Fruit fly (Drosophila melanogaster) whole organism, adult: Measurements from ENCODE around the gene HGTX.

Source experiments
- CG33017 ChIP-seq: fragments of 200-800 bp; sonication (Bioruptor generic); optimal IDR thresholded peaks from 2 replicates; lab custom pipeline; 2018; ENCODE audit warnings: missing biosample characterization, mild to moderate bottlenecking, missing genetic modification characterization, moderate library complexity
- CG7045 ChIP-seq: fragments of 200-800 bp; sonication (Bioruptor generic); optimal IDR thresholded peaks from 2 replicates; lab custom pipeline; 2017; ENCODE audit warnings: missing biosample characterization, mild to moderate bottlenecking, missing genetic modification characterization
- CG7101 ChIP-seq: fragments of 200-800 bp; sonication (Bioruptor generic); optimal IDR thresholded peaks from 2 replicates; lab custom pipeline; 2018; ENCODE audit warnings: missing biosample characterization, mild to moderate bottlenecking, missing genetic modification characterization, moderate library complexity
- toe ChIP-seq: fragments of 200-800 bp; sonication (Bioruptor generic); optimal IDR thresholded peaks from 2 replicates; lab custom pipeline; 2016; ENCODE audit warnings: missing biosample characterization, missing genetic modification characterization

dm6 chr3L:14639778-14640177 lies 40.4 kb upstream of the HGTX start:
- no peak for TF ChIP-seq CG33017 (tag; lab: Kevin White, UChicago)
- no peak for TF ChIP-seq CG7101 (tag; lab: Kevin White, UChicago)
- no peak for TF ChIP-seq toe (GFP tag; lab: Kevin White, UChicago)
- TF ChIP-seq CG7045 (GFP tag; lab: Kevin White, UChicago): no peak
